Fruit fly (Drosophila melanogaster) whole organism: ENCODE measurements around the gene CG9784.

Experiments used
- CG8478 ChIP-seq: fragments of >200 bp; optimal IDR thresholded peaks from 2 replicates; lab custom pipeline; 2018; ENCODE audit warnings: inconsistent platforms
- Dll ChIP-seq: fragments of >200 bp; optimal IDR thresholded peaks from 2 replicates; lab custom pipeline; 2017
- EcR ChIP-seq, 2 experiments: fragments of >200 bp; optimal IDR thresholded peaks; 2 replicates each; lab custom pipeline; 2017; ENCODE audit warnings: missing biosample characterization in 2 of 2, missing genetic modification characterization in 2 of 2, missing genetic modification reagents in 2 of 2
- pan ChIP-seq: fragments of >200 bp; optimal IDR thresholded peaks from 2 replicates; lab custom pipeline; 2017
- psq ChIP-seq: fragments of >200 bp; optimal IDR thresholded peaks from 2 replicates; lab custom pipeline; 2017
- usp ChIP-seq: fragments of >200 bp; optimal IDR thresholded peaks from 2 replicates; lab custom pipeline; 2017; ENCODE audit warnings: missing biosample characterization, missing genetic modification characterization, mixed read lengths

Gene CG9784

DNA sequence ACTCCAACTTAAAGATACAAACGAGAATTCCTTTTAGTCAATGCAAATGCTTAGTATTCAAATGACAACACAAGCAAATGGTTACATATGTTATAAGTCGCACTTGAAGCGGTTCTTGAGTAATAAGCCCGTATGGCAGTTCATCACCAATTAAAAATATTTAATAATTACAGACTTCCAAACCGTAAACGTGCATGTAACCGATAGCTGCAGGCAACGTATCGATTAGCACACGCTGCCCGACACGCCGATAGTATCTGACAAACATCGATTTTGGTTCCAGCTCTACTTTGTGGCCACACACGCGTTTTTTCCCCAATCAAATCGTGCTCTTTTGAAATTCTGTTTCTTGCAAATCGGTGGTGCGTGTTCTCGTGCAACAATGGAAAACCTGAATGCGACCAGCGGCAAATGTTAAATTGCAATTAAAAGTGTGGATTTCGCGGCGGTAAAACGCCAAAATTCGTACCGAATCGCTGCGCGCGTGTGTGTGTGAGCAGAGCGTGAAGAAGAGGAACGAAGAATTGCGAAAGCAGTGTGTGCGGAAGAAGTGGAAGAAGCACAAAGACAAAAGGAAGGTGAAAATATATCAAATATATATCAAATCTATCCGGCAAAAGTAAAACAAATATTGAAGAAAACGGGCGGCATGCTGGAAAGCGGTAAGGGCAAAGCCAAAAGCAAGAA, at the start of gene CG9784, which contains the start of gene Nup153:
Gene CG9784 (minus strand): TSS at position 238 of the 687 bp plus-strand sequence.
Gene Nup153 (plus strand): TSS at position 264 of the 687 bp plus-strand sequence.
- no peak for TF ChIP-seq pan (lab: Kevin White, UChicago)
- TF ChIP-seq usp, result no peak
- no peak for TF ChIP-seq Dll
- TF ChIP-seq EcR (GFP tag; optimal IDR thresholded peaks at IDR 0.05; lab: Kevin White, UChicago), result no peak
- TF ChIP-seq psq (lab: Kevin White, UChicago), result no peak
- no peak for TF ChIP-seq CG8478

- TF ChIP-seq EcR (GFP tag; optimal IDR thresholded peaks at IDR 0.05; lab: Kevin White, UChicago) (no peak), CG8478 (no peak), usp (no peak), psq (lab: Kevin White, UChicago) (no peak), pan (lab: Kevin White, UChicago) (no peak), Dll (no peak)
Measured at dm6 chrX:16648435-16648781, 49.4 kb upstream of the CG9784 start.

dm6 chrX:16647737-16648434, 48.9 kb upstream of the CG9784 start:
- no peak for TF ChIP-seq usp
- TF ChIP-seq psq (lab: Kevin White, UChicago), result no peak
- no peak for TF ChIP-seq EcR (GFP tag; optimal IDR thresholded peaks at IDR 0.05; lab: Kevin White, UChicago)
- no peak for TF ChIP-seq Dll
- no peak for TF ChIP-seq CG8478
- TF ChIP-seq pan (lab: Kevin White, UChicago), result no peak

DNA sequence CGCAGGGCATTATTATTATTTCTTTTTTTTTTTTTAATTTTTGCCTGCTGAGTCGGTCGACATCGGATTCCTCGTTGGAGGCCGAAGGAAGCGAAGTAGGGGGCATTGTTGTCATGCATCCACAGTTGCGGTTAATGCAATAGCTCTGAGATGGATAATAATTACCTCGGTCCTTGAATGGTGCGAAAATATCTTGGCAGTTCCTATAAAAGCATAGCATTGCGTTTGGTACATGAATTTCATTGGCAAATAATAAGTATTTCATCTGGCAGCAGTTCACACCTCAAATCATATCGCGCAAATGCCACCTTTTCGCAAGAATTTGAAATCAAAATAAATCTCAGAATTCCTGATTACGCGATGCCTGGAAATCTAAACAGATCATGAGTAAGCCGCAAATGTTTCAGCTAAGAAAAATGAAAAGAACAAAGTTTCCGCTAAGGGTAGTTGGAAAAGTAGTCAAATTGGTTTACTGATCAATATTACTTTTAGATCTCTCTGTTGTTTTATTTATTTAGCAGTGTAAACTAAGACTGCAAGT, 48.1 kb upstream of the CG9784 start:
- TF ChIP-seq pan (lab: Kevin White, UChicago), result no peak
- TF ChIP-seq CG8478, result no peak
- no peak for TF ChIP-seq Dll
- TF ChIP-seq EcR (GFP tag; optimal IDR thresholded peaks at IDR 0.05; lab: Kevin White, UChicago), result no peak
- no peak for TF ChIP-seq psq (lab: Kevin White, UChicago)
- TF ChIP-seq usp, result no peak

DNA sequence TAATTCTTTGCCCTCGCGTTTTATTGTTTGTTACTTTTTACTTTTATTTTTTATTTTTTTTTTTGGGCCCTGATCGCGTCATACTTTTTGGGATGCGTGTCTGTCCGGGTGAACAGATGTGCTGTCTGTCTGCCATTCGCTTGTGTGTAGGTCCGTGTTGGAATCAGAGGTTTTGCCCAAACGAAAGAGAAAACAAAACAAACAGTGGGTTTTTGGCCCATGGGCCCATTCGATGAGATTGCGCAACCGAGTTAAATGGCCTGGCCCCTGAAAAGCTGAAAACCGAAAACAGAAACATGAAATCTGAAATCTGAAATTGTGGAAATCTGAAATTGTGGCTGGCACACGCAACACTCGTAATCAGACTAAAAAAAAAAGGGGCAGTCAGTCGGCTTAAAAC, 46.5 kb upstream of the CG9784 start:
- TF ChIP-seq EcR (GFP tag; optimal IDR thresholded peaks at IDR 0.05; lab: Kevin White, UChicago), result no peak
- TF ChIP-seq pan (lab: Kevin White, UChicago), result no peak
- no peak for TF ChIP-seq psq (lab: Kevin White, UChicago)
- no peak for TF ChIP-seq Dll
- no peak for TF ChIP-seq usp
- TF ChIP-seq CG8478, result no peak

- no peak for TF ChIP-seq Dll
- no peak for TF ChIP-seq usp
- no peak for TF ChIP-seq CG8478
- no peak for TF ChIP-seq psq (lab: Kevin White, UChicago)
- TF ChIP-seq pan (lab: Kevin White, UChicago), result no peak
- TF ChIP-seq EcR (GFP tag; optimal IDR thresholded peaks at IDR 0.05; lab: Kevin White, UChicago), result no peak
Measured at dm6 chrX:16644535-16645131, 45.6 kb upstream of the CG9784 start.

DNA sequence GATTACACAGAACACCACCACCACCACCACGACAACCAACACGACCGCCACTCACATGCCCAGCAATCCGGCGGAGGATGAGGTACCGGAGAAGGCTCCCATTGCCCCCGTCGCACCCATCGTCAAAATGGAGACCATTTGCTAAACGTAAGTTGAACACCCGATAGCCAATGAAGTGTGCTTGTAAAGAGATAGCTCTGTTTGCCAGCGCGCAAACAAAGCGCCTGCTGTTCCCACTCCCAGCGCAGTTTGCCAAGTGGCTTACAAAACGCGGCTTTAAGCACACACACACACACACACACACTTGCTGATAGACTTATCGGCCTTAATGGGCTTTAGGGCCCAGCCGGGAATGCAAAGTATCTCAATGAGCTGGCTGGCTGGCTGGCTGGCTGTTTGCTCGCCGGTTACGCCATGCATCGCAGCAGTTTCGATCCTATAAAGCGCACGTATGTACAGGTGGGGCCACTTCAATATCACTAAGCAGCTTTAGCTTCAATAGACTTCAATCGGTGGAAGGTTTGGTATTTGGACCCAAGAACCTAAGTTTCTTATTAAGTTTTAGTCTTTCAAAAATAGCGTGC, 44.4 kb upstream of the CG9784 start:
- TF ChIP-seq EcR (GFP tag; optimal IDR thresholded peaks at IDR 0.05; lab: Kevin White, UChicago) (no peak), CG8478 (no peak), pan (lab: Kevin White, UChicago) (no peak), Dll (no peak), psq (lab: Kevin White, UChicago) (no peak), usp (no peak)

dm6 chrX:16641101-16641420, 42.0 kb upstream of the CG9784 start:
- TF ChIP-seq Dll (no peak), CG8478 (no peak), EcR (GFP tag; optimal IDR thresholded peaks at IDR 0.05; lab: Kevin White, UChicago) (no peak), psq (lab: Kevin White, UChicago) (no peak), usp (no peak), pan (lab: Kevin White, UChicago) (no peak)

dm6 chrX:16640260-16641100, 41.5 kb upstream of the CG9784 start, which contains the start of the genes SNRPG and mthl1:
Gene SNRPG (minus strand): TSS chrX:16640419.
Gene mthl1 (plus strand): TSS chrX:16640968.
- TF ChIP-seq pan (lab: Kevin White, UChicago) (no peak), usp (no peak), EcR (GFP tag; optimal IDR thresholded peaks at IDR 0.05; lab: Kevin White, UChicago) (no peak), psq (lab: Kevin White, UChicago) (no peak), Dll (no peak), CG8478 (no peak)

DNA sequence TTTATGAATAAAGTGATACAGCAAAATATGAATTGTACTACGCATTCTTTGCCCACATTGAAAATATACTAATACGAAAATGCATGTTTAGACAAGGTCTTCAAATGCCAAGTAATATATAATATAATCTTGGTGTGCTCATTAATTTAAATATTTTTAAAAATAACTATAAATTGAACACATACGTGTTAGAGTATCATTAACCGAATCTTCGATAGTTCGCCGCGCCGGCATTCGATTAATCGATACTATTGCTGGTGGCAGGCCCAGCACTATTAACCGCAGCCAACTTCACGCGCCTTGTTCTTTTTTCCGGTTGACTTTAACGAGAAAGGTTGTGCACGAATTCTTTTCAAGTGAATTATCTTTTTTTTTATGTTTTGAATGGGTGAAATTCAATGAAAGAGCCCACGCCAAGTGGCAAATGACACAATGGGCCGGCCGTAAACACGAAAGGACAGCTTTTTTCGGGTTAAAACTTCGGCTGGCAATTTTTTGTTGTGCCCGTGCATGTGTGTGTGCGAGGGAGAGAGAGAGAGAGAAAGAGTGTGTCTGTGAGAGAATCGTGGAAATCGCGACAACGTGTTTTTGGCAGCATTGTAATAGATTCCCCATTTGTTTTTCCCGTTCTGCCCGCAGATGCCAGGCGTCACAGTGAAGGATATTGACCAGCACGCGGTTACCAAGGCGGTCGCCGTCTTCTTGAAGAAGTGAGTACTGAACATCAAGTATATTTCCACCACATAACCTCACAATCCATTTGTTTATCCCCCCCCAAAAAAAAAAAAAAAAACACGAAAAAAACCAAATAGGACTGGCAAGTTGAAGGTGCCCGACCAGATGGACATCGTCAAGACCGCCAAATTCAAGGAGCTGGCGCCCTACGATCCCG, 38.8 kb upstream of the CG9784 start, which contains the start of gene RpS19a:
Gene RpS19a (plus strand): TSS at position 301 of the 892 bp plus-strand sequence.
- no peak for TF ChIP-seq psq (lab: Kevin White, UChicago)
- no peak for TF ChIP-seq Dll
- no peak for TF ChIP-seq EcR (GFP tag; optimal IDR thresholded peaks at IDR 0.05; lab: Kevin White, UChicago)
- TF ChIP-seq usp, result no peak
- no peak for TF ChIP-seq CG8478
- TF ChIP-seq pan (lab: Kevin White, UChicago), result no peak
